Worm (Caenorhabditis elegans) whole organism, L4/young adult: Measurements from ENCODE around the gene C25E10.11.

ENCODE experiments used
- W03F9.2 ChIP-seq: fragments of 150-350 bp; optimal IDR thresholded peaks from 2 replicates; lab custom pipeline; 2014; ENCODE audit warnings: missing biosample characterization, missing genetic modification characterization
- dao-5 ChIP-seq: sonication (generic microtip); optimal IDR thresholded peaks from 2 replicates; lab custom pipeline; 2016; ENCODE audit warnings: missing genotype, missing genetic modification characterization, moderate library complexity, missing compliant biosample characterization
- him-1 ChIP-seq: sonication (generic microtip); optimal IDR thresholded peaks from 2 replicates; lab custom pipeline; 2016; ENCODE audit warnings: missing genotype, missing genetic modification reagents, missing genetic modification characterization, missing compliant biosample characterization

C25E10.11 gene

ce11 chrV:9030248-9030647 is 28.3 kb downstream of the C25E10.11 start, which contains the start of gene C25E10.5:
C25E10.5 (plus strand) TSS chrV:9030548.
- TF ChIP-seq him-1 (no peak), dao-5 (tag; lab: Kevin White, UChicago) (no peak), W03F9.2 (tag; lab: Kevin White, UChicago) (no peak)

- TF ChIP-seq dao-5 (tag; lab: Kevin White, UChicago), result no peak
- no peak for TF ChIP-seq him-1
- TF ChIP-seq W03F9.2 (tag; lab: Kevin White, UChicago), result no peak
Measured at ce11 chrV:9024713-9025112, 33.8 kb downstream of the C25E10.11 start, which contains the start of gene bus-1. bus-1 (minus strand) TSS chrV:9024813.

- TF ChIP-seq dao-5 (tag; lab: Kevin White, UChicago), result no peak
- TF ChIP-seq him-1, result no peak
- TF ChIP-seq W03F9.2 (tag; lab: Kevin White, UChicago), result no peak
Measured at ce11 chrV:9022078-9022477, 36.4 kb downstream of the C25E10.11 start, which contains the start of gene oac-41. oac-41 (minus strand) TSS chrV:9022178.

- TF ChIP-seq dao-5 (tag; lab: Kevin White, UChicago), result no peak
- no peak for TF ChIP-seq W03F9.2 (tag; lab: Kevin White, UChicago)
- no peak for TF ChIP-seq him-1
Measured at ce11 chrV:9018871-9019270, 39.7 kb downstream of the C25E10.11 start.

- TF ChIP-seq dao-5 (tag; lab: Kevin White, UChicago) (no peak), him-1 (no peak), W03F9.2 (tag; lab: Kevin White, UChicago) (no peak)
Measured at ce11 chrV:9016479-9016878, 42.0 kb downstream of the C25E10.11 start, which contains the start of gene oac-40. oac-40 (plus strand) TSS chrV:9016779.

- TF ChIP-seq him-1 (no peak), W03F9.2 (tag; lab: Kevin White, UChicago) (no peak), dao-5 (tag; lab: Kevin White, UChicago) (no peak)
Measured at ce11 chrV:9015540-9015939, 43.0 kb downstream of the C25E10.11 start, which contains the start of gene srt-18. srt-18 (minus strand) TSS chrV:9015640.

ce11 chrV:9013765-9014164 is 44.8 kb downstream of the C25E10.11 start, which contains the start of gene srh-201:
srh-201 (minus strand) TSS chrV:9013865.
- TF ChIP-seq W03F9.2 (tag; lab: Kevin White, UChicago), result no peak
- no peak for TF ChIP-seq him-1
- TF ChIP-seq dao-5 (tag; lab: Kevin White, UChicago), result no peak

- TF ChIP-seq dao-5 (tag; lab: Kevin White, UChicago) (no peak), him-1 (no peak), W03F9.2 (tag; lab: Kevin White, UChicago) (no peak)
Measured at ce11 chrV:9009175-9009574, 49.4 kb downstream of the C25E10.11 start, which contains the start of gene srx-2. srx-2 (plus strand) TSS chrV:9009475.
